Worm (Caenorhabditis elegans) whole organism, late embryonic: Measurements from ENCODE around the gene T22F7.1.

Experiments
- K02D7.2 ChIP-seq: sonication (generic microtip); optimal IDR thresholded peaks from 2 replicates; lab custom pipeline; 2017; ENCODE audit warnings: mild to moderate bottlenecking, missing genetic modification characterization, missing compliant biosample characterization
- ama-1 ChIP-seq: fragments of 150-350 bp; optimal IDR thresholded peaks from 2 replicates; lab custom pipeline; 2014
- ceh-22 ChIP-seq: sonication (generic microtip); optimal IDR thresholded peaks from 2 replicates; lab custom pipeline; 2017; ENCODE audit warnings: missing biosample characterization, missing genetic modification characterization
- che-1 ChIP-seq: sonication (generic microtip); optimal IDR thresholded peaks from 2 replicates; lab custom pipeline; 2016; ENCODE audit warnings: mild to moderate bottlenecking, missing genetic modification characterization, missing compliant biosample characterization
- dve-1 ChIP-seq: sonication (generic microtip); optimal IDR thresholded peaks from 2 replicates; lab custom pipeline; 2017; ENCODE audit warnings: antibody characterized with exemption, mild to moderate bottlenecking, missing genetic modification characterization, missing compliant biosample characterization
- fkh-10 ChIP-seq: fragments of 150-350 bp; optimal IDR thresholded peaks from 2 replicates; lab custom pipeline; 2014; ENCODE audit warnings: missing biosample characterization, missing genetic modification reagents, missing genetic modification characterization
- nfya-1 ChIP-seq: sonication (generic microtip); optimal IDR thresholded peaks from 2 replicates; lab custom pipeline; 2017; ENCODE audit warnings: missing genetic modification characterization, mild to moderate bottlenecking, missing compliant biosample characterization, antibody characterized with exemption, moderate library complexity
- pqm-1 ChIP-seq: sonication (generic microtip); optimal IDR thresholded peaks from 2 replicates; lab custom pipeline; 2016; ENCODE audit warnings: missing genetic modification characterization, missing compliant biosample characterization
- sox-2 ChIP-seq: fragments of 200-800 bp; sonication (Bioruptor generic); IDR thresholded peaks from 2 replicates; pipeline ENCODE4 v1.3.6; 2022; ENCODE audit warnings: missing genetic modification reagents, missing genetic modification characterization, missing compliant biosample characterization

DNA sequence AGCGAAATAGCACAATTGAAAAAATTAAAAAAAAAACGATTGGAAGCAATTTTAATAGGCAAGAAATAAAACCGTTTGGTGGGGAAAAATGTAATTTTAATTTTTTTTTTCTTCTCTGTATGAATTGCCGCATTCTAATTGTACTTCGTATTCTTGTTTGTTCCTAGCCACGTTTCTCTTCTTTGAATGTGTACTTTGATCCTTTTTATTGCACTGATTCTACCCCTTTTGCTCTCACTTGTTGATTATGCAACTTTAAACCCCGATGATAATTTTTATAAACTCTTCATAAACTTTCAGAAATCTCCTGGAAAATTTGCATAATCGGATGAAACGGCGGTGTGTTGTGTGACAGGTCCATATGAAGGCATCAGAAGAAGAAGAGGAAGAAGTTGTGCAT is at the start of gene T22F7.1:
- no peak for TF ChIP-seq dve-1
- no peak for TF ChIP-seq nfya-1 (tag; lab: Kevin White, UChicago)
- TF ChIP-seq sox-2 (GFP tag; lab: Robert Waterston, UW): no peak
- TF ChIP-seq ceh-22 (tag; lab: Kevin White, UChicago): no peak
- TF ChIP-seq pqm-1 (tag; lab: Kevin White, UChicago): no peak
- TF ChIP-seq K02D7.2 (tag; lab: Kevin White, UChicago): no peak
- TF ChIP-seq fkh-10 (GFP tag; lab: Kevin White, UChicago): no peak
- no peak for TF ChIP-seq che-1 (tag; lab: Kevin White, UChicago)
- no peak for TF ChIP-seq ama-1
